Worm (Caenorhabditis elegans) whole organism, L4 larva: ENCODE data around the gene ZC155.2.
A peak's percentile ranks its signal among the peaks of the same experiment; 100 is the strongest.

ENCODE experiments used
- T26A8.4 ChIP-seq: fragments of 200-800 bp; sonication (Bioruptor generic); IDR thresholded peaks from 2 replicates; pipeline ENCODE4 v1.3.6; 2022; ENCODE audit warnings: missing genetic modification characterization, missing compliant biosample characterization
- Y48G9A.11 ChIP-seq: fragments of 200-800 bp; sonication (Bioruptor generic); IDR thresholded peaks from 2 replicates; pipeline ENCODE4 v1.3.6; 2022; ENCODE audit warnings: missing genetic modification reagents, missing genetic modification characterization, missing compliant biosample characterization
- Y75B8A.6 ChIP-seq: fragments of 200-800 bp; sonication (Bioruptor generic); IDR thresholded peaks from 2 replicates; pipeline ENCODE4 v1.3.6; 2022; ENCODE audit warnings: missing genetic modification reagents, missing genetic modification characterization, missing compliant biosample characterization
- attf-4 ChIP-seq: sonication (generic microtip); optimal IDR thresholded peaks from 3 replicates; lab custom pipeline; 2017; ENCODE audit warnings: missing biosample characterization, missing genetic modification characterization
- ceh-32 ChIP-seq: sonication (generic microtip); optimal IDR thresholded peaks from 2 replicates; lab custom pipeline; 2016; ENCODE audit warnings: mild to moderate bottlenecking, missing genetic modification characterization, missing compliant biosample characterization; ENCODE audit not compliant: poor library complexity
- ceh-62 ChIP-seq: sonication (generic microtip); optimal IDR thresholded peaks from 2 replicates; lab custom pipeline; 2017; ENCODE audit warnings: missing biosample characterization, missing genetic modification characterization
- ceh-82 ChIP-seq: sonication (generic microtip); optimal IDR thresholded peaks from 2 replicates; lab custom pipeline; 2017; ENCODE audit warnings: missing biosample characterization, missing genetic modification characterization
- ces-1 ChIP-seq: fragments of 150-350 bp; sonication (generic microtip); optimal IDR thresholded peaks from 4 replicates; lab custom pipeline; 2014; ENCODE audit warnings: missing biosample characterization, missing genetic modification reagents, missing genetic modification characterization
- ctbp-1 ChIP-seq: fragments of 200-800 bp; sonication (Bioruptor generic); IDR thresholded peaks from 2 replicates; pipeline ENCODE4 v1.3.6; 2022; ENCODE audit warnings: missing genetic modification reagents, missing genetic modification characterization, missing compliant biosample characterization
- daf-12 ChIP-seq: fragments of 150-350 bp; optimal IDR thresholded peaks from 2 replicates; lab custom pipeline; 2014; ENCODE audit warnings: missing biosample characterization, missing genetic modification reagents, missing genetic modification characterization
- daf-16 ChIP-seq, 3 experiments: sonication (generic microtip); optimal IDR thresholded peaks; 2 replicates each; lab custom pipeline; 2016 to 2017; ENCODE audit warnings: missing genetic modification characterization in 3 of 3, missing genetic modification reagents in 3 of 3, mild to moderate bottlenecking in 2 of 3, missing compliant biosample characterization in 2 of 3, missing biosample characterization in 1 of 3, moderate library complexity in 1 of 3
- daf-19 ChIP-seq: fragments of 200-800 bp; sonication (Bioruptor generic); conservative IDR thresholded peaks from 2 replicates; pipeline ENCODE4 v1.3.6; 2022; ENCODE audit warnings: missing genetic modification characterization, missing compliant biosample characterization
- dmd-6 ChIP-seq: fragments of 200-800 bp; sonication (Bioruptor generic); IDR thresholded peaks from 2 replicates; pipeline ENCODE4 v1.3.6; 2022; ENCODE audit warnings: missing genetic modification reagents, missing genetic modification characterization, missing compliant biosample characterization
- dmd-8 ChIP-seq: fragments of 200-800 bp; sonication (Bioruptor generic); IDR thresholded peaks from 2 replicates; pipeline ENCODE4 v1.3.6; 2022; ENCODE audit warnings: missing genetic modification characterization, missing compliant biosample characterization
- dpl-1 ChIP-seq: fragments of 150-350 bp; optimal IDR thresholded peaks from 2 replicates; lab custom pipeline; 2014; ENCODE audit warnings: missing biosample characterization, missing genetic modification reagents, missing genetic modification characterization
- duxl-1 ChIP-seq: sonication (generic microtip); optimal IDR thresholded peaks from 2 replicates; lab custom pipeline; 2016; ENCODE audit warnings: mild to moderate bottlenecking, missing genetic modification characterization, moderate library complexity, missing compliant biosample characterization; ENCODE audit not compliant: poor library complexity
- fkh-10 ChIP-seq: fragments of 150-350 bp; optimal IDR thresholded peaks from 2 replicates; lab custom pipeline; 2014; ENCODE audit warnings: missing biosample characterization, missing genetic modification reagents, missing genetic modification characterization
- lim-7 ChIP-seq: fragments of 200-800 bp; sonication (Bioruptor generic); IDR thresholded peaks from 2 replicates; pipeline ENCODE4 v1.3.6; 2022; ENCODE audit warnings: missing genetic modification characterization, missing compliant biosample characterization
- lin-38 ChIP-seq: fragments of 200-800 bp; sonication (Bioruptor generic); IDR thresholded peaks from 2 replicates; pipeline ENCODE4 v1.3.6; 2022; ENCODE audit warnings: missing genetic modification reagents, missing genetic modification characterization, missing compliant biosample characterization
- lin-39 ChIP-seq: fragments of 150-350 bp; optimal IDR thresholded peaks from 2 replicates; lab custom pipeline; 2014; ENCODE audit warnings: missing biosample characterization, missing genetic modification reagents, missing genetic modification characterization
- lir-3 ChIP-seq: sonication (generic microtip); optimal IDR thresholded peaks from 2 replicates; lab custom pipeline; 2016; ENCODE audit warnings: mild to moderate bottlenecking, missing genetic modification characterization, missing compliant biosample characterization
- lsy-2 ChIP-seq, 2 experiments: fragments of 150-350 bp in 1 of 2; sonication (generic microtip) in 1 of 2; optimal IDR thresholded peaks; 2 replicates each; lab custom pipeline; 2014 to 2017; ENCODE audit warnings: missing biosample characterization in 2 of 2, missing genetic modification characterization in 2 of 2
- mdl-1 ChIP-seq, 2 experiments: fragments of 150-350 bp in 1 of 2; sonication (generic microtip) in 1 of 2; optimal IDR thresholded peaks; 2 replicates each; lab custom pipeline; 2014 to 2017; ENCODE audit warnings: missing biosample characterization in 2 of 2, missing genetic modification characterization in 2 of 2
- mxl-2 ChIP-seq: fragments of 200-800 bp; sonication (Bioruptor generic); conservative IDR thresholded peaks from 2 replicates; pipeline ENCODE4 v1.3.6; 2022; ENCODE audit warnings: missing genetic modification reagents, missing genetic modification characterization, missing compliant biosample characterization
- nhr-111 ChIP-seq: fragments of 200-800 bp; sonication (Bioruptor generic); optimal IDR thresholded peaks from 2 replicates; lab custom pipeline; 2018; ENCODE audit warnings: mild to moderate bottlenecking, missing genetic modification characterization, missing compliant biosample characterization
- nhr-25 ChIP-seq: sonication (generic microtip); optimal IDR thresholded peaks from 2 replicates; lab custom pipeline; 2017; ENCODE audit warnings: missing genetic modification characterization, mild to moderate bottlenecking, missing compliant biosample characterization, antibody characterized with exemption, moderate library complexity, borderline replicate concordance; ENCODE audit not compliant: insufficient read depth
- nhr-28 ChIP-seq: fragments of 150-350 bp; optimal IDR thresholded peaks from 2 replicates; lab custom pipeline; 2014; ENCODE audit warnings: missing biosample characterization, missing genetic modification characterization
- nhr-41 ChIP-seq: fragments of 200-800 bp; sonication (Bioruptor generic); IDR thresholded peaks from 2 replicates; pipeline ENCODE4 v1.3.6; 2022; ENCODE audit warnings: missing genetic modification reagents, missing genetic modification characterization, missing compliant biosample characterization
- pha-4 ChIP-seq, 2 experiments: fragments of 150-350 bp in 1 of 2; fragments of 200-800 bp in 1 of 2; sonication (Bioruptor generic) in 1 of 2; IDR thresholded peaks in 1 of 2; optimal IDR thresholded peaks in 1 of 2; 2 replicates each; pipeline versions ENCODE4 v1.3.6 to Lab custom; 2014 to 2022; ENCODE audit warnings: missing genetic modification characterization in 2 of 2, missing genetic modification reagents in 2 of 2, missing biosample characterization in 1 of 2, missing compliant biosample characterization in 1 of 2
- php-3 ChIP-seq: fragments of 200-800 bp; sonication (Bioruptor generic); IDR thresholded peaks from 2 replicates; pipeline ENCODE4 v1.3.6; 2022; ENCODE audit warnings: missing genetic modification reagents, missing genetic modification characterization, missing compliant biosample characterization
- saeg-2 ChIP-seq: fragments of 200-800 bp; sonication (Bioruptor generic); IDR thresholded peaks from 2 replicates; pipeline ENCODE4 v1.3.6; 2022; ENCODE audit warnings: missing genetic modification reagents, missing genetic modification characterization, missing compliant biosample characterization
- sdz-12 ChIP-seq: fragments of 200-800 bp; sonication (Bioruptor generic); optimal IDR thresholded peaks from 2 replicates; lab custom pipeline; 2018; ENCODE audit warnings: mild to moderate bottlenecking, missing genetic modification characterization, missing compliant biosample characterization
- set-16 ChIP-seq: fragments of 200-800 bp; sonication (Bioruptor generic); IDR thresholded peaks from 2 replicates; pipeline ENCODE4 v1.3.6; 2022; ENCODE audit warnings: missing genetic modification reagents, missing genetic modification characterization, missing compliant biosample characterization
- skn-1 ChIP-seq: fragments of 150-350 bp; optimal IDR thresholded peaks from 2 replicates; lab custom pipeline; 2014; ENCODE audit warnings: missing biosample characterization, missing genetic modification characterization
- snpc-1.2 ChIP-seq: fragments of 200-800 bp; sonication (Bioruptor generic); IDR thresholded peaks from 2 replicates; pipeline ENCODE4 v1.3.6; 2022; ENCODE audit warnings: missing genetic modification reagents, missing genetic modification characterization, missing compliant biosample characterization
- tra-1 ChIP-seq: fragments of 200-800 bp; sonication (Bioruptor generic); IDR thresholded peaks from 2 replicates; pipeline ENCODE4 v1.3.6; 2022; ENCODE audit warnings: missing genetic modification reagents, missing genetic modification characterization, missing compliant biosample characterization
- unc-39 ChIP-seq: sonication (generic microtip); optimal IDR thresholded peaks from 2 replicates; lab custom pipeline; 2017; ENCODE audit warnings: missing biosample characterization, missing genetic modification characterization
- unc-62 ChIP-seq, 3 experiments: fragments of 150-350 bp in 1 of 3; sonication (generic microtip); optimal IDR thresholded peaks in 2 of 3; peaks in 1 of 3; 1 replicate in 1 of 3; 2 replicates in 2 of 3; lab custom pipeline; 2014 to 2017; ENCODE audit warnings: missing biosample characterization in 3 of 3, missing genetic modification characterization in 3 of 3, missing genetic modification reagents in 3 of 3, missing genotype in 1 of 3
- zfp-2 ChIP-seq: sonication (generic microtip); optimal IDR thresholded peaks from 2 replicates; lab custom pipeline; 2016; ENCODE audit warnings: mild to moderate bottlenecking, missing genetic modification characterization, missing compliant biosample characterization
- ztf-11 ChIP-seq: fragments of 150-350 bp; optimal IDR thresholded peaks from 2 replicates; lab custom pipeline; 2014; ENCODE audit warnings: missing biosample characterization, missing genetic modification characterization

Gene ZC155.2

ce11 chrIII:5196298-5197045 lies 22.3 kb upstream of the ZC155.2 start (continued):
- TF ChIP-seq daf-19 (GFP tag; lab: Robert Waterston, UW) (0 out of 2 replicates have a peak, but pooled peaks have one; percentile 25), T26A8.4 (peak; percentile 71), skn-1 (tag; lab: Kevin White, UChicago) (no peak), zfp-2 (no peak), lim-7 (peak; percentile 58; the same call in 1 of the 2 replicates), lir-3 (tag; lab: Kevin White, UChicago) (no peak), Y48G9A.11 (0 out of 2 replicates have a peak, but pooled peaks have one; percentile 30), unc-62 (GFP tag; optimal IDR thresholded peaks at IDR 0.05 in 1 of 2; lab: Kevin White, UChicago) (peak in 1 of 2 experiments; percentile 60), unc-62 (tag; optimal IDR thresholded peaks at IDR 0.05; lab: Kevin White, UChicago) (no peak), dpl-1 (no peak), duxl-1 (peak; percentile 66), nhr-25 (tag; lab: Kevin White, UChicago) (peak; percentile 27), ceh-82 (tag; lab: Kevin White, UChicago) (no peak), sdz-12 (GFP tag; lab: Kevin White, UChicago) (no peak), nhr-111 (GFP tag; lab: Kevin White, UChicago) (no peak), dmd-6 (GFP tag; lab: Robert Waterston, UW) (peak; percentile 57), dmd-8 (GFP tag; lab: Robert Waterston, UW) (no peak), nhr-41 (GFP tag; lab: Robert Waterston, UW) (no peak), lin-38 (GFP tag; lab: Robert Waterston, UW) (peak; percentile 80), snpc-1.2 (no peak), mxl-2 (GFP tag; lab: Robert Waterston, UW) (no peak), php-3 (GFP tag; lab: Robert Waterston, UW) (no peak), lsy-2 (tag; optimal IDR thresholded peaks at IDR 0.05; lab: Kevin White, UChicago) (no peak), mdl-1 (tag; optimal IDR thresholded peaks at IDR 0.05; lab: Kevin White, UChicago) (no peak), ztf-11 (tag; lab: Kevin White, UChicago) (no peak), daf-12 (no peak), daf-16 (GFP tag; optimal IDR thresholded peaks at IDR 0.05; lab: Kevin White, UChicago) (no peak), daf-16 (tag; optimal IDR thresholded peaks at IDR 0.05; lab: Kevin White, UChicago) (peak; percentile 54), lin-39 (tag; lab: Kevin White, UChicago) (no peak), tra-1 (GFP tag; lab: Robert Waterston, UW) (no peak), nhr-28 (tag; lab: Kevin White, UChicago) (no peak), unc-39 (tag; lab: Kevin White, UChicago) (no peak), pha-4 (GFP tag; IDR thresholded peaks at IDR 0.05; lab: Robert Waterston, UW) (no peak; the same call in none of the 2 replicates), pha-4 (tag; optimal IDR thresholded peaks at IDR 0.05; lab: Kevin White, UChicago) (no peak), ces-1 (GFP tag; lab: Kevin White, UChicago) (no peak), saeg-2 (GFP tag; lab: Robert Waterston, UW) (no peak), set-16 (GFP tag; lab: Robert Waterston, UW) (no peak), Y75B8A.6 (GFP tag; lab: Robert Waterston, UW) (no peak; the same call in 1 of the 2 replicates), fkh-10 (GFP tag; lab: Kevin White, UChicago) (no peak), ceh-32 (tag; lab: Kevin White, UChicago) (no peak)

DNA sequence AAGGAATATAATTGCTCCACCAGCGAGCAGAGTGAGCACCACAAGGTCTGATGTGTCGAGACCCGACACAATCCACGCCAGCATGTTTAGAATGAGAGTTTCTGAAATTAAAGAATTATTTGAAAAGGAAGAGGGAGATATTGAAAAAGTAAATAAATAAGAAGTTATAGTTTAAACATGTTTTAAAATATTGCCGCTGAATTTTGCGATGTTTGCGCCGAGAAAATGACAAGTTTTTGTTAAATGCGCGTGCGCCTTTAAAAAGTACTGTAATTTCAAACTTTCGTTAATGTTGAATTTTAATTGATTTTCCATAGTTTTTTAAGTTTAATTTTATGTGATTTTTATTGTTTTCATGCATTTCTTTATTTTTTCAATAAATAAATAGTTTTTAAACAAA lies 19.2 kb upstream of the ZC155.2 start, which contains the start of gene emb-8:
TSS of gene emb-8 (minus strand) at position 101 of the 400 bp plus-strand sequence.
- TF ChIP-seq attf-4 (tag; lab: Kevin White, UChicago) (no peak), mxl-2 (GFP tag; lab: Robert Waterston, UW) (no peak), pha-4 (GFP tag; IDR thresholded peaks at IDR 0.05; lab: Robert Waterston, UW) (0 out of 2 replicates have a peak, but pooled peaks have one; percentile 31), pha-4 (tag; optimal IDR thresholded peaks at IDR 0.05; lab: Kevin White, UChicago) (no peak), ceh-32 (tag; lab: Kevin White, UChicago) (no peak), lin-39 (tag; lab: Kevin White, UChicago) (no peak), ctbp-1 (GFP tag; lab: Robert Waterston, UW) (no peak), skn-1 (tag; lab: Kevin White, UChicago) (no peak), ceh-62 (tag; lab: Kevin White, UChicago) (no peak)
